Worm (Caenorhabditis elegans) whole organism, L1 larva: ENCODE data around the gene Y67H2A.2.

ENCODE experiments used
- ama-1 ChIP-seq: fragments of 150-350 bp; optimal IDR thresholded peaks from 2 replicates; lab custom pipeline; 2014
- blmp-1 ChIP-seq: fragments of 150-350 bp; optimal IDR thresholded peaks from 2 replicates; lab custom pipeline; 2014; ENCODE audit warnings: missing biosample characterization, missing genetic modification characterization
- ceh-8 ChIP-seq: fragments of 200-800 bp; sonication (Bioruptor generic); optimal IDR thresholded peaks from 2 replicates; lab custom pipeline; 2018; ENCODE audit warnings: mild to moderate bottlenecking, missing genetic modification characterization, moderate library complexity, missing compliant biosample characterization
- ceh-82 ChIP-seq, 3 experiments: fragments of 150-350 bp in 1 of 3; sonication (generic microtip) in 2 of 3; optimal IDR thresholded peaks; 2 replicates each; lab custom pipeline; 2014 to 2017; ENCODE audit warnings: missing biosample characterization in 3 of 3, missing genetic modification characterization in 3 of 3
- ceh-90 ChIP-seq: sonication (generic microtip); optimal IDR thresholded peaks from 2 replicates; lab custom pipeline; 2016; ENCODE audit warnings: missing genetic modification characterization, missing compliant biosample characterization
- dpl-1 ChIP-seq, 3 experiments: fragments of 150-350 bp in 2 of 3; sonication (generic microtip) in 1 of 3; optimal IDR thresholded peaks; 2 replicates each; lab custom pipeline; 2014 to 2017; ENCODE audit warnings: missing biosample characterization in 3 of 3, missing genetic modification characterization in 3 of 3, missing genetic modification reagents in 3 of 3
- dsc-1 ChIP-seq: sonication (generic microtip); optimal IDR thresholded peaks from 2 replicates; lab custom pipeline; 2016; ENCODE audit warnings: mild to moderate bottlenecking, missing genetic modification characterization, missing compliant biosample characterization
- efl-1 ChIP-seq, 4 experiments: fragments of 150-350 bp; optimal IDR thresholded peaks in 3 of 4; peaks in 1 of 4; 1 replicate in 1 of 4; 2 replicates in 3 of 4; lab custom pipeline; 2014; ENCODE audit warnings: missing biosample characterization in 2 of 4, missing genetic modification characterization in 2 of 4, missing genetic modification reagents in 2 of 4
- efl-3 ChIP-seq: fragments of 200-800 bp; sonication (Bioruptor generic); optimal IDR thresholded peaks from 2 replicates; lab custom pipeline; 2018; ENCODE audit warnings: mild to moderate bottlenecking, missing genetic modification characterization, missing compliant biosample characterization
- egl-13 ChIP-seq: sonication (generic microtip); optimal IDR thresholded peaks from 2 replicates; lab custom pipeline; 2016; ENCODE audit warnings: missing genotype, missing genetic modification reagents, missing genetic modification characterization, missing compliant biosample characterization
- fkh-10 ChIP-seq: sonication (generic microtip); optimal IDR thresholded peaks from 2 replicates; lab custom pipeline; 2017; ENCODE audit warnings: missing biosample characterization, missing genetic modification reagents, missing genetic modification characterization
- hlh-17 ChIP-seq: fragments of 200-800 bp; sonication (Bioruptor generic); optimal IDR thresholded peaks from 2 replicates; lab custom pipeline; 2018; ENCODE audit warnings: missing genetic modification characterization, mild to moderate bottlenecking, missing compliant biosample characterization, moderate library complexity, borderline replicate concordance
- hlh-4 ChIP-seq: sonication (generic microtip); optimal IDR thresholded peaks from 2 replicates; lab custom pipeline; 2016; ENCODE audit warnings: mild to moderate bottlenecking, missing genetic modification characterization, missing compliant biosample characterization
- irx-1 ChIP-seq: sonication (generic microtip); optimal IDR thresholded peaks from 2 replicates; lab custom pipeline; 2016; ENCODE audit warnings: missing genetic modification characterization, missing compliant biosample characterization
- lin-13 ChIP-seq: fragments of 150-350 bp; optimal IDR thresholded peaks from 2 replicates; lab custom pipeline; 2014; ENCODE audit warnings: missing biosample characterization, missing genetic modification reagents, missing genetic modification characterization
- lin-14 ChIP-seq: fragments of 200-800 bp; sonication (Bioruptor generic); optimal IDR thresholded peaks from 2 replicates; lab custom pipeline; 2018; ENCODE audit warnings: mild to moderate bottlenecking, missing genetic modification characterization, moderate library complexity, missing compliant biosample characterization
- lin-15B ChIP-seq: fragments of 150-350 bp; sonication (generic microtip); optimal IDR thresholded peaks from 3 replicates; lab custom pipeline; 2014; ENCODE audit warnings: missing biosample characterization, missing genetic modification characterization
- lin-35 ChIP-seq, 2 experiments: fragments of 150-350 bp; optimal IDR thresholded peaks; 2 replicates each; lab custom pipeline; 2014; ENCODE audit warnings: missing biosample characterization in 2 of 2, missing genetic modification characterization in 2 of 2, missing genetic modification reagents in 2 of 2
- lin-39 ChIP-seq: fragments of 150-350 bp; optimal IDR thresholded peaks from 2 replicates; lab custom pipeline; 2014; ENCODE audit warnings: missing biosample characterization, missing genetic modification reagents, missing genetic modification characterization
- lir-3 ChIP-seq: sonication (generic microtip); optimal IDR thresholded peaks from 2 replicates; lab custom pipeline; 2016; ENCODE audit warnings: mild to moderate bottlenecking, missing genetic modification characterization, moderate library complexity, missing compliant biosample characterization; ENCODE audit not compliant: poor library complexity
- lsy-2 ChIP-seq, 2 experiments: fragments of 150-350 bp; optimal IDR thresholded peaks; 2 replicates each; lab custom pipeline; 2014; ENCODE audit warnings: missing biosample characterization in 2 of 2, missing genetic modification characterization in 2 of 2
- mep-1 ChIP-seq: fragments of 150-350 bp; optimal IDR thresholded peaks from 2 replicates; lab custom pipeline; 2014; ENCODE audit warnings: missing biosample characterization, missing genetic modification characterization
- nhr-19 ChIP-seq: fragments of 200-800 bp; sonication (Bioruptor generic); conservative IDR thresholded peaks from 2 replicates; pipeline ENCODE4 v1.3.6; 2022; ENCODE audit warnings: missing genetic modification characterization, missing compliant biosample characterization
- nhr-47 ChIP-seq: sonication (generic microtip); optimal IDR thresholded peaks from 2 replicates; lab custom pipeline; 2016; ENCODE audit warnings: mild to moderate bottlenecking, missing genetic modification characterization, moderate library complexity, missing compliant biosample characterization
- nhr-71 ChIP-seq: sonication (generic microtip); optimal IDR thresholded peaks from 2 replicates; lab custom pipeline; 2016; ENCODE audit warnings: mild to moderate bottlenecking, missing genetic modification characterization, moderate library complexity, missing compliant biosample characterization
- nhr-85 ChIP-seq: sonication (generic microtip); peaks from one replicate; lab custom pipeline; 2016; ENCODE audit warnings: missing genetic modification characterization, inconsistent platforms, missing compliant biosample characterization
- nhr-90 ChIP-seq: sonication (generic microtip); optimal IDR thresholded peaks from 2 replicates; lab custom pipeline; 2016; ENCODE audit warnings: mild to moderate bottlenecking, missing genetic modification characterization, missing compliant biosample characterization; ENCODE audit not compliant: poor library complexity
- rnt-1 ChIP-seq: sonication (generic microtip); optimal IDR thresholded peaks from 2 replicates; lab custom pipeline; 2016; ENCODE audit warnings: mild to moderate bottlenecking, missing genetic modification characterization, moderate library complexity, missing compliant biosample characterization
- skn-1 ChIP-seq: fragments of 150-350 bp; optimal IDR thresholded peaks from 2 replicates; lab custom pipeline; 2014; ENCODE audit warnings: missing biosample characterization, missing genetic modification characterization
- snu-23 ChIP-seq: sonication (generic microtip); optimal IDR thresholded peaks from 2 replicates; lab custom pipeline; 2016; ENCODE audit warnings: missing genetic modification characterization, missing compliant biosample characterization
- sox-4 ChIP-seq: sonication (generic microtip); optimal IDR thresholded peaks from 2 replicates; lab custom pipeline; 2016; ENCODE audit warnings: missing genetic modification characterization, missing compliant biosample characterization
- swsn-7 ChIP-seq: sonication (generic microtip); optimal IDR thresholded peaks from 2 replicates; lab custom pipeline; 2016; ENCODE audit warnings: missing genetic modification characterization, missing compliant biosample characterization
- tbx-2 ChIP-seq: sonication (generic microtip); optimal IDR thresholded peaks from 2 replicates; lab custom pipeline; 2016; ENCODE audit warnings: missing genetic modification characterization, missing compliant biosample characterization
- tlp-1 ChIP-seq: fragments of 150-350 bp; optimal IDR thresholded peaks from 2 replicates; lab custom pipeline; 2014; ENCODE audit warnings: missing biosample characterization, missing genetic modification characterization
- unc-130 ChIP-seq: fragments of 150-350 bp; optimal IDR thresholded peaks from 2 replicates; lab custom pipeline; 2017; ENCODE audit warnings: missing biosample characterization, missing genetic modification characterization, inconsistent platforms
- unc-62 ChIP-seq: fragments of 150-350 bp; optimal IDR thresholded peaks from 2 replicates; lab custom pipeline; 2014; ENCODE audit warnings: missing biosample characterization, missing genetic modification reagents, missing genetic modification characterization
- unc-86 ChIP-seq: sonication (generic microtip); optimal IDR thresholded peaks from 2 replicates; lab custom pipeline; 2016; ENCODE audit warnings: missing genetic modification characterization, missing compliant biosample characterization
- xbp-1 ChIP-seq: sonication (generic microtip); optimal IDR thresholded peaks from 2 replicates; lab custom pipeline; 2016; ENCODE audit warnings: missing genetic modification characterization, missing compliant biosample characterization
- zag-1 ChIP-seq: fragments of 150-350 bp; optimal IDR thresholded peaks from 2 replicates; lab custom pipeline; 2014; ENCODE audit warnings: missing biosample characterization, missing genetic modification characterization
- ztf-11 ChIP-seq, 2 experiments: sonication (generic microtip); optimal IDR thresholded peaks; 2 replicates each; lab custom pipeline; 2016 to 2017; ENCODE audit warnings: missing genetic modification characterization in 2 of 2, missing biosample characterization in 1 of 2, missing compliant biosample characterization in 1 of 2
- ztf-4 ChIP-seq: fragments of 150-350 bp; optimal IDR thresholded peaks from 2 replicates; lab custom pipeline; 2014; ENCODE audit warnings: missing biosample characterization, missing genetic modification characterization

The Y67H2A.2 gene

DNA sequence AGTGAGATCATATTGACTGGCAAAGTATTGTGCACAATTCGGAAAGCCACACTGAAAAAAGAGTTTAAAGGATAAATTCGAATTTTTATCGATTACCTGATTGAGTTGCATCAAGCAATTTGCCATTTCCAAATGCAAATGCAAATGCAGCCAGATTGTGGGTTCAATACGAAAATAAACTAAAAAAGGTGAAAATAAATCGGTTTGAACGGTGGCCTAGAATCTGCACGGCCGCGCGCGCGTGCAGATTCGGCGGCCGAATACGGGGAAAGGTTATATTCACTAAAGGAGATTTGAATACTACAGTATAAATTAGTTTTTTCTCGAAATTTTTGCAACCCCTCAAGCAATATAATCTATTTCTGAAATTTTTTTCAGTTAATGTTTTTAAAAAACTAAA, 8.3 kb downstream of the Y67H2A.2 start, which contains the start of gene Y67H2A.10:
Gene Y67H2A.10 (minus strand): TSS at position 184 of the 400 bp plus-strand sequence.
- TF ChIP-seq efl-1 (optimal IDR thresholded peaks at IDR 0.05; lab: Kevin White, UChicago) = peak; percentile 23 to 32
- peak in 1 of 2 experiments; percentile 52 for TF ChIP-seq efl-1 (GFP tag; optimal IDR thresholded peaks at IDR 0.05 in 1 of 2; lab: Kevin White, UChicago)
- TF ChIP-seq zag-1 (tag; lab: Kevin White, UChicago) = no peak
- peak; percentile 19 for TF ChIP-seq nhr-85
- peak; percentile 16 for TF ChIP-seq tbx-2 (tag; lab: Kevin White, UChicago)
- peak in 1 of 2 experiments; percentile 14 for TF ChIP-seq ztf-11 (tag; optimal IDR thresholded peaks at IDR 0.05; lab: Kevin White, UChicago)
- no peak for TF ChIP-seq sox-4 (tag; lab: Kevin White, UChicago)
- no peak for TF ChIP-seq hlh-4
- peak; percentile 21 for TF ChIP-seq irx-1 (tag; lab: Kevin White, UChicago)
- peak; percentile 49 for TF ChIP-seq lir-3 (tag; lab: Kevin White, UChicago)
- peak; percentile 19 to 23 for TF ChIP-seq lin-35 (GFP tag; optimal IDR thresholded peaks at IDR 0.05; lab: Kevin White, UChicago)
- peak in 2 of 3 experiments; percentile 32 to 47 for TF ChIP-seq dpl-1 (GFP tag; optimal IDR thresholded peaks at IDR 0.05; lab: Kevin White, UChicago)
- no peak for TF ChIP-seq nhr-19 (GFP tag; lab: Robert Waterston, UW)
- TF ChIP-seq rnt-1 = peak; percentile 72
- TF ChIP-seq lin-15B (tag; lab: Kevin White, UChicago) = peak; percentile 24
- peak; percentile 44 for TF ChIP-seq ceh-90 (tag; lab: Kevin White, UChicago)
- peak; percentile 6 for TF ChIP-seq skn-1 (tag; lab: Kevin White, UChicago)
- peak; percentile 7 to 52 for TF ChIP-seq lsy-2 (tag; optimal IDR thresholded peaks at IDR 0.05; lab: Kevin White, UChicago)
- TF ChIP-seq mep-1 (tag; lab: Kevin White, UChicago) = peak; percentile 49
- TF ChIP-seq, all 84 proteins: peak for 14

DNA sequence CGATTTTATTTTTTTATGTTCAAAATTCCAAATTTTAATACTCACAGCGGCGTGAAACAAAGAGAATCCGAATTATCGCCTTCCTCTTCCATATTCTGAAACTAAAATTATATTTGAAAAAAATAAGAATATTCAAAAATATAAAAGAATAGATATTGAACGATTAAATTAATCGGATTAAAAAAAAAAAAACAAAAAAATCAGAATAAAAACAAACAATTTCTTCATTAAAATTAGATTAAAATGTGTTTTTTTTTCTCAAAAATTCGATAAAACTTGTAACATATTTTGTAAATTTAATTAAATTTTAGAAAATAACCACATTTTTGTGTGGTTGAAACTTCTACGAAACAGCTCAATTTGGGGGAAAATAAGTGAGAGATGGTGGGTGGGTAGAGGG, 14.8 kb downstream of the Y67H2A.2 start, which contains the start of gene cpsf-3:
Gene cpsf-3 (minus strand): TSS at position 101 of the 400 bp plus-strand sequence.
- TF ChIP-seq tbx-2 (tag; lab: Kevin White, UChicago) (no peak), unc-62 (no peak), lin-14 (GFP tag; lab: Kevin White, UChicago) (no peak), irx-1 (tag; lab: Kevin White, UChicago) (no peak), swsn-7 (tag; lab: Kevin White, UChicago) (no peak), dsc-1 (tag; lab: Kevin White, UChicago) (no peak), nhr-85 (no peak), lin-39 (tag; lab: Kevin White, UChicago) (no peak), unc-130 (tag; lab: Kevin White, UChicago) (no peak), fkh-10 (no peak), zag-1 (tag; lab: Kevin White, UChicago) (no peak), hlh-17 (GFP tag; lab: Kevin White, UChicago) (no peak), nhr-90 (no peak), ceh-8 (GFP tag; lab: Kevin White, UChicago) (no peak), egl-13 (tag; lab: Kevin White, UChicago) (no peak), efl-3 (no peak), nhr-47 (no peak), mep-1 (tag; lab: Kevin White, UChicago) (no peak), xbp-1 (tag; lab: Kevin White, UChicago) (no peak), lin-13 (no peak)

DNA sequence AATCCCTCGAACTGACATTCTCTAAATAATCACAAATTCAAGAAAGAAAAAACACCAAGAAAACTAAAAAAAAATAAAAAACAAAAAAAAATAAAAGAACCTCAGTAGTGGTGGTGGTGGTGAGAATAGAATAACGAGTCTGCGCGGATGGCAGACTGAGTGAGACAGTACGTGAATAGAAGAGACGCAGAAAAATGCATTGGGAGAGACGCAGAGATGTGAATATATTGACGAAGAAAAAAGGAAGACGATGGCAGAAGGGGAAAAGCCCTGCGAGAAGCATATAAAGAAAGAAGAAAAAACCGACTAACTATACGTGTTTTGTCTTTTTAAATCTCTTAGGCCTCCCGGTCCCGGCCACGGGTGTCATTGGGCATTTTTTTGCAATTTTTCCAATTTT, 25.1 kb downstream of the Y67H2A.2 start, which contains the start of gene unc-26:
Gene unc-26 (minus strand): TSS at position 23 of the 400 bp plus-strand sequence.
- TF ChIP-seq unc-86 (peak; percentile 65), xbp-1 (tag; lab: Kevin White, UChicago) (peak; percentile 29), ama-1 (lab: Kevin White, UChicago) (no peak), mep-1 (tag; lab: Kevin White, UChicago) (peak; percentile 20), lsy-2 (tag; optimal IDR thresholded peaks at IDR 0.05; lab: Kevin White, UChicago) (peak; percentile 32 to 45), nhr-71 (tag; lab: Kevin White, UChicago) (peak; percentile 53), ztf-4 (tag; lab: Kevin White, UChicago) (no peak), nhr-47 (peak; percentile 53), efl-1 (optimal IDR thresholded peaks at IDR 0.05; lab: Kevin White, UChicago) (peak; percentile 47 to 60), efl-1 (GFP tag; optimal IDR thresholded peaks at IDR 0.05 in 1 of 2; lab: Kevin White, UChicago) (no peak), dsc-1 (tag; lab: Kevin White, UChicago) (peak; percentile 22), ceh-82 (tag; optimal IDR thresholded peaks at IDR 0.05; lab: Kevin White, UChicago) (peak in 1 of 3 experiments; percentile 63), tlp-1 (tag; lab: Kevin White, UChicago) (no peak), snu-23 (peak; percentile 43), swsn-7 (tag; lab: Kevin White, UChicago) (peak; percentile 46), egl-13 (tag; lab: Kevin White, UChicago) (no peak), dpl-1 (GFP tag; optimal IDR thresholded peaks at IDR 0.05; lab: Kevin White, UChicago) (peak in 1 of 3 experiments; percentile 6), blmp-1 (tag; lab: Kevin White, UChicago) (peak; percentile 19)
